Worm (Caenorhabditis elegans): ENCODE data around the gene F58F9.3.
A peak's percentile ranks its signal among the peaks of the same experiment; 100 is the strongest.

Gene F58F9.3

DNA sequence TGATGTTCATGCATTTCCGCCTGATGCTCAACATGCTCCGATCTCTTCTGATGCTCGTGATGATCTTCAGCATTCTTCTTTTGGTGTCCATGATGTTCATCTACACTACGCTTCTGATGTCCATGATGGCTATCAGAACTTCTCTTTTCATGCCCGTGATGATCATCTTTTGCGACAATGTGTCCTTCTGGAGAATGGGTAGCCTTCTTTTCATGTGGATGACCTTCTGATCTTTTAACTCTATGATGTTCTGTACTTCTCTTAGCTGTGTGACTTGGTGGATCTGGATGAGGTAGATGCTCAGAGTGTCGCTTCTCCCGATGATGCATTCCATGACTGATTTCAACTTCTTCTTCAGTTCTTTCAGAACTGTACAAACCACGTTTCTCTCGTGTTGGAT lies 25.9 kb downstream of the F58F9.3 start:
- TF ChIP-seq unc-62 (GFP tag; optimal IDR thresholded peaks at IDR 0.05 in 1 of 2) (peak in 1 of 2 experiments; percentile 90), unc-62 (tag; optimal IDR thresholded peaks at IDR 0.05) (no peak), lim-7 (GFP tag; IDR thresholded peaks at IDR 0.05) (no peak), ZK337.2 (GFP tag; IDR thresholded peaks at IDR 0.05) (no peak), daf-12 (tag; optimal IDR thresholded peaks at IDR 0.05) (no peak), cey-2 (tag; optimal IDR thresholded peaks at IDR 0.05; ENCODE audit: borderline replicate concordance, insufficient read depth) (no peak), gei-8 (GFP tag; optimal IDR thresholded peaks at IDR 0.05) (no peak), Y105C5A.15 (GFP tag; IDR thresholded peaks at IDR 0.05) (no peak), aly-2 (tag; optimal IDR thresholded peaks at IDR 0.05) (no peak), ceh-32 (tag; optimal IDR thresholded peaks at IDR 0.05; ENCODE audit: poor library complexity) (no peak)

DNA sequence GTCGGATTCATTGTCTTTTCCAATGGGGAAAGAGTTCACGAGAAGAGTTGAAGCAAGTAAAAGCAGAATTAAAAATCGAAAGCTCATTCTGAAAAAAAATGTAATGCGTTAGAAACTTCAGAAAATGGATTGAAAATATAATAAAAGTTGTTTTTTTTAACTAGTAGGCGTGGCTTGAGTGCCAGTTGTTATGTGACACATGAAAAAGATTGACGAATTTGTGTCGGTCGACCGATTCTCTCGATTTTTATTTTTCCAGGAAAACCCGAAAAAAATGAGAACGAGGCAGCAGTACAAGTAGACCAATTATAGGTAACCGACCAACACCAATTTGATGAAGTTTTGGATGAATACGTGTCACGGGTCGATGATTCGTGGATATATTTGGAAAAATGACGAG lies 26.7 kb downstream of the F58F9.3 start, which contains the start of gene nlp-16:
Gene nlp-16 (minus strand): TSS at position 101 of the 400 bp plus-strand sequence.
- no peak for TF ChIP-seq lin-29 (GFP tag; IDR thresholded peaks at IDR 0.05)
- no peak for TF ChIP-seq mdt-29 (GFP tag; IDR thresholded peaks at IDR 0.05)
- TF ChIP-seq ceh-20 (GFP tag; IDR thresholded peaks at IDR 0.05) = no peak
- TF ChIP-seq F26F4.8 (GFP tag; conservative IDR thresholded peaks at IDR 0.05) = no peak
- no peak for TF ChIP-seq rbr-2 (tag; optimal IDR thresholded peaks at IDR 0.05)
- no peak for TF ChIP-seq fkh-10 (GFP tag; optimal IDR thresholded peaks at IDR 0.05)
- no peak for TF ChIP-seq tag-97 (GFP tag; IDR thresholded peaks at IDR 0.05)
- TF ChIP-seq hmg-1.1 (GFP tag; IDR thresholded peaks at IDR 0.05) = no peak
- TF ChIP-seq pqm-1 (tag; optimal IDR thresholded peaks at IDR 0.05) = no peak
- TF ChIP-seq php-3 (GFP tag; IDR thresholded peaks at IDR 0.05) = no peak
- TF ChIP-seq mxl-2 (GFP tag; conservative IDR thresholded peaks at IDR 0.05) = no peak
- no peak for TF ChIP-seq mxl-3 (GFP tag; optimal IDR thresholded peaks at IDR 0.05)
- no peak for TF ChIP-seq ZK546.5 (tag; optimal IDR thresholded peaks at IDR 0.05)

DNA sequence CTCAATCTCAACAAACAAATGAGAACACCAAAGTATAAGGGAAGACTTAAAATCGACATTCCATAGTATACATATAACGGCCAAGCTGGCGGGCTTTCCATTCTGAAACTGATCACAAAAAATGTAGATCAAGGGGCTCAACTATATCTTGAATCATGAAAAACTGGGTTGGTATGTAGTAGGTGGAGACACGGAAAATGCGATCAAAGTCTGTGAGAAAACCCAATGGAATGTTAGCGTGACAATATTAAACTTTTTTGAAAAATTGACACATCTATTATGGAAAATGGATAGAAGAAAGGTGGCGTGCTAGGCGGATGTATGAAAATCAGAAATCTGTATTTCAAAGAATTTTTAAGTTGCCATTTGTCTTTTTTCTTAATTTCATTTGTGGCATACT lies 30.2 kb downstream of the F58F9.3 start, which contains the start of gene srv-28:
Gene srv-28 (minus strand): TSS at position 101 of the 400 bp plus-strand sequence.
- TF ChIP-seq unc-62 (GFP tag; optimal IDR thresholded peaks at IDR 0.05 in 1 of 2) (peak in 1 of 2 experiments; percentile 33), unc-62 (tag; optimal IDR thresholded peaks at IDR 0.05) (no peak), ceh-44 (GFP tag; IDR thresholded peaks at IDR 0.05) (no peak), dmd-8 (GFP tag; IDR thresholded peaks at IDR 0.05) (no peak), aha-1 (tag) (peak; percentile 7)

DNA sequence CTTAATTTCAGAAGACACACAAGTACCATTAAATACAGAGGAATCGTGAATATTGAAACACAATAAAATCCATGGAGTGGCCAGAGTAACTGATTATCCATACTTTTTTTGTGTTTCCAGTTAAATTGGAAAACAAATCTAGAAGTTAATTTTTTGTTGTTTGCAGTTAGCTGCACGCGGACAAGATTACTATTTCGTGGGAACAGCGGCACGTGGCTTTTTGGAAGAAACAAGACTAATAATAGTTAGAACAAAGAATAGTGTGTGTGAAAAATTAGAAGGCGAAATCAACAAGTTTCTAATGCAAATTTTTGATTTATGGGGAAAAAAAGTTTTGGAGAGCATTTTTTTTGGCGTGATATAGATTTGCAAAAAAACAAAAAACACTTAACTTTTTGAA lies 33.5 kb downstream of the F58F9.3 start, which contains the start of gene srv-29:
Gene srv-29 (minus strand): TSS at position 101 of the 400 bp plus-strand sequence.
- TF ChIP-seq pqm-1 (tag; optimal IDR thresholded peaks at IDR 0.05) (no peak), F44E2.7 (GFP tag; IDR thresholded peaks at IDR 0.05) (no peak), daf-19 (GFP tag; conservative IDR thresholded peaks at IDR 0.05) (no peak), lim-7 (GFP tag; IDR thresholded peaks at IDR 0.05) (no peak), nhr-10 (tag; optimal IDR thresholded peaks at IDR 0.05) (no peak)

DNA sequence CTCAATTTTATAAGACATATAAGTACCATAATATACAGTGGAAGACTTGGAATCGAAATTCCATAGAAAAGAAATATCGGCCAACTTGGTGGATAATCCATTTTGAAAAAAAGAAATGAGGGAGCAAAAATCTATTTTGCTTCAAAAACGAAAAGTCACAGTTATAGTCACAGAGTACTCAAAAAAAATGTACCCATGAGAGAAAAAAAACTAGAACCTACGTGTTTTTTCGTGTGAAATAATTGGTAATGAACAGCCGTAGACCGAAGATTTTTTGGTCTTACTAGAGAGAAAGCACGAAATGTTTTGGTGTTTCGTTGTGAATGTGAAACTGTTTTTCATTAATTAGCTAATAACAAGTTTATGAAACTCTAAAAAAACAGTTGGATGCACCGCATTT lies 36.3 kb downstream of the F58F9.3 start, which contains the start of gene srv-30:
Gene srv-30 (minus strand): TSS at position 101 of the 400 bp plus-strand sequence.
- TF ChIP-seq saeg-2 (GFP tag; IDR thresholded peaks at IDR 0.05) (no peak), ama-1 (optimal IDR thresholded peaks at IDR 0.05) (no peak), unc-62 (GFP tag; optimal IDR thresholded peaks at IDR 0.05 in 1 of 2) (peak in 1 of 2 experiments; percentile 42), unc-62 (tag; optimal IDR thresholded peaks at IDR 0.05) (no peak), egl-43 (GFP tag; IDR thresholded peaks at IDR 0.05) (no peak), nhr-41 (GFP tag; IDR thresholded peaks at IDR 0.05) (no peak), R02D3.7 (tag; optimal IDR thresholded peaks at IDR 0.05) (no peak), ceh-82 (tag; optimal IDR thresholded peaks at IDR 0.05) (no peak), lin-13 (GFP tag; optimal IDR thresholded peaks at IDR 0.05) (no peak), dve-1 (tag; optimal IDR thresholded peaks at IDR 0.05; ENCODE audit: insufficient read depth) (no peak)

Data from whole organism, L4 larva.